Worm (Caenorhabditis elegans): ENCODE data around the gene pals-38.

DNA sequence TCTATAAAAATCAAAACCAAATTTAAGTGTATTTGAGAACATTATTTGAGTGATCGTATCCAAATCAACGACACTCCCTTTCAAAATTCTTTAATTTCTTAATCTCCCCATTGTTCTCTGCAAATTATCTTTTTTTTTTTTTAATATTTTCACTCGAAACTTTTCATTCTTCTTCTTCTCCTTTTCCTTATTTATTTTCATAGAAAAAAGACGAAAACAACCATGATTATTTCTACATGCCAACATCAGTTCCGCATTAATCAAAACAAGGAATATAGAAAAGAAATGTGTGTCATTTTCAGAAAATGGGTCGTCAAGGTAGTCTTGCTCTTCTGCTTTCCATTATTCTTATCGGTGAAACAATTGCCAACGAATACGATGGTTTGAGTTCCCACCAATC lies 49.2 kb downstream of the pals-38 start, which contains the start of gene K01D12.5:
- TF ChIP-seq attf-3 (GFP tag; conservative IDR thresholded peaks at IDR 0.05) (no peak), ceh-100 (GFP tag; IDR thresholded peaks at IDR 0.05) (no peak), dpff-1 (tag; optimal IDR thresholded peaks at IDR 0.05) (no peak), dox-1 (GFP tag; IDR thresholded peaks at IDR 0.05) (no peak), ets-4 (GFP tag; optimal IDR thresholded peaks at IDR 0.05) (no peak), dpl-1 (GFP tag; optimal IDR thresholded peaks at IDR 0.05) (no peak), lag-1 (GFP tag; IDR thresholded peaks at IDR 0.05) (no peak), D2030.7 (GFP tag; IDR thresholded peaks at IDR 0.05) (no peak), attf-5 (GFP tag; optimal IDR thresholded peaks at IDR 0.05) (no peak)
